Worm (Caenorhabditis elegans): ENCODE measurements around the gene rpap-2.

- TF ChIP-seq nhr-10 (tag; optimal IDR thresholded peaks at IDR 0.05): no peak
- no peak for TF ChIP-seq fos-1 (tag; optimal IDR thresholded peaks at IDR 0.05)
- no peak for TF ChIP-seq zag-1 (tag; optimal IDR thresholded peaks at IDR 0.05)
- no peak for TF ChIP-seq alr-1 (tag; optimal IDR thresholded peaks at IDR 0.05)
- no peak for TF ChIP-seq R02D3.7 (tag; optimal IDR thresholded peaks at IDR 0.05)
- no peak for TF ChIP-seq elt-3 (tag; optimal IDR thresholded peaks at IDR 0.05)
- no peak for TF ChIP-seq aly-2 (tag; optimal IDR thresholded peaks at IDR 0.05)
- no peak for TF ChIP-seq lsy-2 (tag; optimal IDR thresholded peaks at IDR 0.05)
- TF ChIP-seq snpc-4 (tag; optimal IDR thresholded peaks at IDR 0.05): no peak
- no peak for TF ChIP-seq nhr-11 (tag; optimal IDR thresholded peaks at IDR 0.05)
- no peak for TF ChIP-seq ztf-11 (tag; optimal IDR thresholded peaks at IDR 0.05)
- no peak for TF ChIP-seq blmp-1 (tag; optimal IDR thresholded peaks at IDR 0.05; ENCODE audit: insufficient read depth)
- TF ChIP-seq skn-1 (tag; optimal IDR thresholded peaks at IDR 0.05): no peak
- TF ChIP-seq nhr-129 (tag; optimal IDR thresholded peaks at IDR 0.05): no peak
These were observed 3.0 kb upstream of the rpap-2 start for ce11 chrIII:8964684-8965283.

All from whole organism, L2 larva.